ENCODE assay signal across 2 worm cellular contexts in genomic region chrV:9088758-9089157, ce11.
TF ChIP-seq lines count a peak whose summit lies in the region.

No protein-coding gene starts in this region.

TF ChIP-seq in whole organism, L4 larva, 104 proteins besides CTCF, POLR2A, EP300 and RAD21 (continued from another document):
- peak; percentile 80 for TF ChIP-seq snpc-1.2 (GFP tag; IDR thresholded peaks at IDR 0.05; lab: Robert Waterston, UW)
- TF ChIP-seq nhr-10 (tag; optimal IDR thresholded peaks at IDR 0.05; lab: Kevin White, UChicago) = no peak
- TF ChIP-seq T26A8.4 (GFP tag; IDR thresholded peaks at IDR 0.05; lab: Robert Waterston, UW) = peak; percentile 76; the same call in 1 of the 2 replicates
- TF ChIP-seq mdt-29 (GFP tag; IDR thresholded peaks at IDR 0.05; lab: Robert Waterston, UW) = peak; percentile 78; the same call in 1 of the 2 replicates
- TF ChIP-seq sdz-12 (GFP tag; optimal IDR thresholded peaks at IDR 0.05; lab: Kevin White, UChicago) = peak; percentile 36
- TF ChIP-seq lim-7 (GFP tag; IDR thresholded peaks at IDR 0.05; lab: Robert Waterston, UW) = 0 out of 2 replicates have a peak, but pooled peaks have one; percentile 6
- TF ChIP-seq dmd-9 (GFP tag; IDR thresholded peaks at IDR 0.05; lab: Robert Waterston, UW) = 0 out of 2 replicates have a peak, but pooled peaks have one; percentile 47
- peak; percentile 46; the same call in 1 of the 2 replicates for TF ChIP-seq vab-7 (GFP tag; IDR thresholded peaks at IDR 0.05; lab: Robert Waterston, UW)
TF ChIP-seq in whole organism, L4 larva: peak in this region for 22.

TF ChIP-seq in whole organism, late embryonic, 69 proteins besides CTCF, POLR2A, EP300 and RAD21 (continued from another document):
- TF ChIP-seq eyg-1 (tag; optimal IDR thresholded peaks at IDR 0.05; lab: Kevin White, UChicago) (no peak), nhr-11 (tag; optimal IDR thresholded peaks at IDR 0.05; lab: Kevin White, UChicago) (no peak), C38D4.7 (GFP tag; optimal IDR thresholded peaks at IDR 0.05; lab: Kevin White, UChicago) (no peak), sdc-2 (tag; optimal IDR thresholded peaks at IDR 0.05; lab: Kevin White, UChicago) (no peak), F13H6.1 (tag; optimal IDR thresholded peaks at IDR 0.05; lab: Kevin White, UChicago) (no peak), T23F11.4 (GFP tag; optimal IDR thresholded peaks at IDR 0.05; lab: Kevin White, UChicago) (peak; percentile 59), ceh-14 (tag; optimal IDR thresholded peaks at IDR 0.05; lab: Kevin White, UChicago) (no peak), fkh-10 (GFP tag; optimal IDR thresholded peaks at IDR 0.05; lab: Kevin White, UChicago) (no peak), pha-2 (tag; optimal IDR thresholded peaks at IDR 0.05; lab: Kevin White, UChicago) (no peak), odd-2 (tag; optimal IDR thresholded peaks at IDR 0.05; lab: Kevin White, UChicago) (no peak), fkh-6 (tag; optimal IDR thresholded peaks at IDR 0.05; lab: Kevin White, UChicago) (no peak), hlh-8 (tag; optimal IDR thresholded peaks at IDR 0.05; lab: Kevin White, UChicago) (no peak), ama-1 (optimal IDR thresholded peaks at IDR 0.05; lab: Kevin White, UChicago) (peak; percentile 69), ceh-18 (tag; optimal IDR thresholded peaks at IDR 0.05; lab: Kevin White, UChicago) (no peak), elt-4 (tag; optimal IDR thresholded peaks at IDR 0.05; lab: Kevin White, UChicago) (no peak), hlh-6 (tag; optimal IDR thresholded peaks at IDR 0.05; lab: Kevin White, UChicago) (no peak), ceh-22 (tag; optimal IDR thresholded peaks at IDR 0.05; lab: Kevin White, UChicago) (no peak)
